Worm (Caenorhabditis elegans) whole organism, L4 larva: Measurements from ENCODE around the gene pyk-2.
"Not testable (repeated sequence)": the region's sequence is repeated elsewhere in the genome, so short reads cannot be mapped to it uniquely, and the experiment has no call there.

Experiments
- F49E8.2 ChIP-seq: sonication (generic microtip); optimal IDR thresholded peaks from 2 replicates; lab custom pipeline; 2016; ENCODE audit warnings: missing compliant biosample characterization, mild to moderate bottlenecking, missing genetic modification characterization, borderline replicate concordance
- ceh-28 ChIP-seq: fragments of 150-350 bp; optimal IDR thresholded peaks from 2 replicates; lab custom pipeline; 2014; ENCODE audit warnings: missing biosample characterization, missing genetic modification reagents, missing genetic modification characterization
- daf-16 ChIP-seq, 3 experiments: sonication (generic microtip); optimal IDR thresholded peaks; 2 replicates each; lab custom pipeline; 2016 to 2017; ENCODE audit warnings: missing genetic modification characterization in 3 of 3, missing genetic modification reagents in 3 of 3, mild to moderate bottlenecking in 2 of 3, missing compliant biosample characterization in 2 of 3, missing biosample characterization in 1 of 3, moderate library complexity in 1 of 3
- lin-39 ChIP-seq: fragments of 150-350 bp; optimal IDR thresholded peaks from 2 replicates; lab custom pipeline; 2014; ENCODE audit warnings: missing biosample characterization, missing genetic modification reagents, missing genetic modification characterization
- nhr-11 ChIP-seq: fragments of 150-350 bp; optimal IDR thresholded peaks from 2 replicates; lab custom pipeline; 2014; ENCODE audit warnings: missing biosample characterization, missing genetic modification characterization
- nhr-42 ChIP-seq: fragments of 200-800 bp; sonication (Bioruptor generic); IDR thresholded peaks from 2 replicates; pipeline ENCODE4 v1.3.6; 2022; ENCODE audit warnings: missing genetic modification characterization, missing compliant biosample characterization
- pqm-1 ChIP-seq: sonication (generic microtip); optimal IDR thresholded peaks from 2 replicates; lab custom pipeline; 2017; ENCODE audit warnings: missing biosample characterization, missing genetic modification characterization
- spr-1 ChIP-seq: sonication (generic microtip); optimal IDR thresholded peaks from 2 replicates; lab custom pipeline; 2016; ENCODE audit warnings: mild to moderate bottlenecking, missing genetic modification characterization, missing compliant biosample characterization
- unc-62 ChIP-seq, 3 experiments: fragments of 150-350 bp in 1 of 3; sonication (generic microtip); optimal IDR thresholded peaks in 2 of 3; peaks in 1 of 3; 1 replicate in 1 of 3; 2 replicates in 2 of 3; lab custom pipeline; 2014 to 2017; ENCODE audit warnings: missing biosample characterization in 3 of 3, missing genetic modification characterization in 3 of 3, missing genetic modification reagents in 3 of 3, missing genotype in 1 of 3
- zfp-3 ChIP-seq: fragments of 200-800 bp; sonication (Bioruptor generic); conservative IDR thresholded peaks from 2 replicates; pipeline ENCODE4 v1.3.6; 2022; ENCODE audit warnings: missing genetic modification reagents, missing genetic modification characterization, missing compliant biosample characterization
- ztf-11 ChIP-seq: fragments of 150-350 bp; optimal IDR thresholded peaks from 2 replicates; lab custom pipeline; 2014; ENCODE audit warnings: missing biosample characterization, missing genetic modification characterization

The pyk-2 gene

DNA sequence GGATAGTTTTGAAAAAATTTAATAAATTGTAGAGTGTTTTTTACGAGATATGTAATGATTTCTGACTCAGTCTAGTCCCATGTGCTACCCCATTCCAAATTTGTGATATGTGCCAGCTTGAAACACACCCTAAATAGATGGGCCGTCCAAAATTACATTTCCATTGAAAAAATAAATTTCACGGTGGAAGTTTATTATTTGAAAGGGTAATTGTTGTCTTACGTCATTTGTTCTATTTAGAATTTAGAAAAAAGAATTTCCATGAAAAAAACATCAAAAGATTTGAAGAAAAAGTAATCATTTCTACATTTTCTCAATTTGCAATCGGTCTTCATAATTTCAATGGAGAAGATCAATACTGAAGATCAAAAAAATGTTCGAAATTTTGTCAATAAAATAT, 45.2 kb downstream of the pyk-2 start, which contains the start of gene Y69E1A.4:
Gene Y69E1A.4, plus strand, starts transcription at position 301 of the 400 bp plus-strand sequence.
- not testable (repeated sequence) for TF ChIP-seq F49E8.2; lin-39 (tag; lab: Kevin White, UChicago); nhr-42

ce11 chrIV:10957583-10958229, 48.0 kb downstream of the pyk-2 start, which contains the start of gene Y69E1A.5:
Y69E1A.5 (minus strand) TSS chrIV:10957655.
- TF ChIP-seq ceh-28 (tag; lab: Kevin White, UChicago) (no peak), unc-62 (GFP tag; optimal IDR thresholded peaks at IDR 0.05 in 1 of 2; lab: Kevin White, UChicago) (peak in 1 of 2 experiments; percentile 97), unc-62 (tag; optimal IDR thresholded peaks at IDR 0.05; lab: Kevin White, UChicago) (no peak), ztf-11 (tag; lab: Kevin White, UChicago) (no peak), daf-16 (GFP tag; optimal IDR thresholded peaks at IDR 0.05; lab: Kevin White, UChicago) (peak in 1 of 2 experiments; percentile 41), daf-16 (tag; optimal IDR thresholded peaks at IDR 0.05; lab: Kevin White, UChicago) (no peak), nhr-11 (tag; lab: Kevin White, UChicago) (no peak)

DNA sequence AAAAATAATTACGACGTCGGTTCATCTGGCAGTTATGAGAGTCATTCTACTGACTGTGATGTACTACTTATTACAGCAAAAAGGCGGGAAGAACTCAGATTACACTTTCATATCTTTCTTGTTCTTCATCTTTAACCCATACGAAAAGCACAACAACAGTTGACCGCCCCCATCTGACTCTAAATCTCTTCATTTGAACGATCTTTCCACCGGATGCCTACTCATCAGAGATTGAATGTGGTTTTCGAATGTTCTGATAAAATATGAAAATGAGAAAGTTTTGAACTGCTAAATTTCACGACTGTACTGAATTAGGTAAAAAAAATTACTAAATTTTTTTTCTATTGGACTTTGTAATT, 48.5 kb downstream of the pyk-2 start, which contains the start of gene sri-19:
Gene sri-19, plus strand, starts transcription at position 143 of the 359 bp plus-strand sequence.
- TF ChIP-seq lin-39 (tag; lab: Kevin White, UChicago) (no peak), pqm-1 (no peak), spr-1 (tag; lab: Kevin White, UChicago) (no peak), zfp-3 (no peak)
- TF ChIP-seq, all 104 proteins: peak for 0
